Fruit fly (Drosophila melanogaster): ENCODE results near the gene Madm.
A peak's percentile ranks its signal among the peaks of the same experiment; 100 is the strongest.

The Madm gene

dm6 chr3R:5705469-5706067 is 36.7 kb upstream of the Madm start:
- 0 out of 2 replicates have a peak, but pooled peaks have one; percentile 8 for TF ChIP-seq CG32121 (GFP tag; IDR thresholded peaks at IDR 0.05)
- TF ChIP-seq fd96Ca (GFP tag; IDR thresholded peaks at IDR 0.05), result no peak
- TF ChIP-seq Ets98B (GFP tag; IDR thresholded peaks at IDR 0.05), result peak; percentile 25; the same call in 1 of the 2 replicates
- no peak for TF ChIP-seq gl (tag; optimal IDR thresholded peaks at IDR 0.05)
- TF ChIP-seq CG4496 (GFP tag; IDR thresholded peaks at IDR 0.05), result peak; percentile 57; the same call in 2 of the 3 replicates
- peak; percentile 58 for TF ChIP-seq CG8159 (tag; optimal IDR thresholded peaks at IDR 0.05)
- TF ChIP-seq CG8301 (tag; optimal IDR thresholded peaks at IDR 0.05), result no peak
- TF ChIP-seq CG14655 (GFP tag; optimal IDR thresholded peaks at IDR 0.05), result peak; percentile 71
- no peak for TF ChIP-seq Pif1B (GFP tag; optimal IDR thresholded peaks at IDR 0.05)
- TF ChIP-seq Pif1A (GFP tag; optimal IDR thresholded peaks at IDR 0.05), result peak; percentile 38
- TF ChIP-seq EcR (GFP tag; optimal IDR thresholded peaks at IDR 0.05), result no peak
- no peak for TF ChIP-seq D1 (tag; optimal IDR thresholded peaks at IDR 0.05)
- TF ChIP-seq CG10348 (GFP tag; IDR thresholded peaks at IDR 0.05), result no peak
- no peak for TF ChIP-seq Snoo (tag; optimal IDR thresholded peaks at IDR 0.05)
- TF ChIP-seq CG15710 (tag; optimal IDR thresholded peaks at IDR 0.05), result no peak
- no peak for TF ChIP-seq CG13204 (GFP tag; optimal IDR thresholded peaks at IDR 0.05)
- TF ChIP-seq rn (GFP tag; IDR thresholded peaks at IDR 0.05), result no peak
- TF ChIP-seq CG12605 (GFP tag; IDR thresholded peaks at IDR 0.05), result no peak
- TF ChIP-seq CG17806 (tag; optimal IDR thresholded peaks at IDR 0.05), result no peak
- no peak for TF ChIP-seq CG9948 (tag; optimal IDR thresholded peaks at IDR 0.05)
- TF ChIP-seq CG34367 (tag; optimal IDR thresholded peaks at IDR 0.05), result peak; percentile 23

dm6 chr3R:5716755-5717309 is 25.5 kb upstream of the Madm start, which contains the start of gene cas:
TSS of gene cas (minus strand) at chr3R:5716805.
- TF ChIP-seq Pif1B (GFP tag; optimal IDR thresholded peaks at IDR 0.05) (no peak), Pif1A (GFP tag; optimal IDR thresholded peaks at IDR 0.05) (no peak), CG8159 (tag; optimal IDR thresholded peaks at IDR 0.05) (no peak), Snoo (tag; optimal IDR thresholded peaks at IDR 0.05) (no peak)

dm6 chr3R:5723122-5723521 is 19.2 kb upstream of the Madm start:
- TF ChIP-seq Pif1A (GFP tag; optimal IDR thresholded peaks at IDR 0.05), result no peak
- no peak for TF ChIP-seq CG17806 (tag; optimal IDR thresholded peaks at IDR 0.05)
- no peak for TF ChIP-seq gl (tag; optimal IDR thresholded peaks at IDR 0.05)
- no peak for TF ChIP-seq CG13204 (GFP tag; optimal IDR thresholded peaks at IDR 0.05)
- no peak for TF ChIP-seq Pif1B (GFP tag; optimal IDR thresholded peaks at IDR 0.05)
- no peak for TF ChIP-seq Snoo (tag; optimal IDR thresholded peaks at IDR 0.05)
- no peak for TF ChIP-seq CG34367 (tag; optimal IDR thresholded peaks at IDR 0.05)
- TF ChIP-seq CG8159 (tag; optimal IDR thresholded peaks at IDR 0.05), result no peak
- TF ChIP-seq CG9948 (tag; optimal IDR thresholded peaks at IDR 0.05), result no peak

- TF ChIP-seq CG8301 (tag; optimal IDR thresholded peaks at IDR 0.05), result no peak
- TF ChIP-seq CG13204 (GFP tag; optimal IDR thresholded peaks at IDR 0.05), result no peak
These were observed 14.5 kb upstream of the Madm start for dm6 chr3R:5727724-5728365.

dm6 chr3R:5733181-5733580 is 9.1 kb upstream of the Madm start, which contains the start of gene CG1239:
TSS of gene CG1239 (plus strand) at chr3R:5733513.
- TF ChIP-seq EcR (GFP tag; optimal IDR thresholded peaks at IDR 0.05) (no peak), CG4496 (GFP tag; IDR thresholded peaks at IDR 0.05) (no peak), CG10348 (GFP tag; IDR thresholded peaks at IDR 0.05) (no peak), fd96Ca (GFP tag; IDR thresholded peaks at IDR 0.05) (no peak), CG8301 (tag; optimal IDR thresholded peaks at IDR 0.05) (no peak)

- peak; percentile 61 for TF ChIP-seq Ets98B (GFP tag; IDR thresholded peaks at IDR 0.05)
- peak; percentile 85 for TF ChIP-seq CG9948 (tag; optimal IDR thresholded peaks at IDR 0.05)
- TF ChIP-seq CG17806 (tag; optimal IDR thresholded peaks at IDR 0.05), result peak; percentile 78
- peak; percentile 43; the same call in 1 of the 2 replicates for TF ChIP-seq rn (GFP tag; IDR thresholded peaks at IDR 0.05)
- no peak for TF ChIP-seq CG14655 (GFP tag; optimal IDR thresholded peaks at IDR 0.05)
- TF ChIP-seq CG8301 (tag; optimal IDR thresholded peaks at IDR 0.05), result peak; percentile 76
- peak; percentile 7 for TF ChIP-seq EcR (GFP tag; optimal IDR thresholded peaks at IDR 0.05)
- TF ChIP-seq CG15710 (tag; optimal IDR thresholded peaks at IDR 0.05), result peak; percentile 86
- TF ChIP-seq Snoo (tag; optimal IDR thresholded peaks at IDR 0.05), result peak; percentile 86
- no peak; the same call in 1 of the 3 replicates for TF ChIP-seq CG4496 (GFP tag; IDR thresholded peaks at IDR 0.05)
- peak; percentile 88 for TF ChIP-seq CG8159 (tag; optimal IDR thresholded peaks at IDR 0.05)
- TF ChIP-seq CG10348 (GFP tag; IDR thresholded peaks at IDR 0.05), result no peak
- no peak for TF ChIP-seq gl (tag; optimal IDR thresholded peaks at IDR 0.05)
- no peak for TF ChIP-seq D1 (tag; optimal IDR thresholded peaks at IDR 0.05)
- TF ChIP-seq fd96Ca (GFP tag; IDR thresholded peaks at IDR 0.05), result no peak
- peak; percentile 76 for TF ChIP-seq Pif1B (GFP tag; optimal IDR thresholded peaks at IDR 0.05)
- peak; percentile 70 for TF ChIP-seq CG32121 (GFP tag; IDR thresholded peaks at IDR 0.05)
- no peak for TF ChIP-seq CG12605 (GFP tag; IDR thresholded peaks at IDR 0.05)
- no peak for TF ChIP-seq CG13204 (GFP tag; optimal IDR thresholded peaks at IDR 0.05)
- TF ChIP-seq CG34367 (tag; optimal IDR thresholded peaks at IDR 0.05), result peak; percentile 77
- TF ChIP-seq Pif1A (GFP tag; optimal IDR thresholded peaks at IDR 0.05), result no peak
These were observed 5.9 kb upstream of the Madm start, which contains the start of the genes CG2100 and CG1236 for dm6 chr3R:5736305-5736869. TSS of gene CG2100 (minus strand) at chr3R:5736355. TSS of gene CG1236 (plus strand) at chr3R:5736748.

All from whole organism, pupa.